Fruit fly (Drosophila melanogaster): Measurements from ENCODE around the gene Jhbp11.

DNA sequence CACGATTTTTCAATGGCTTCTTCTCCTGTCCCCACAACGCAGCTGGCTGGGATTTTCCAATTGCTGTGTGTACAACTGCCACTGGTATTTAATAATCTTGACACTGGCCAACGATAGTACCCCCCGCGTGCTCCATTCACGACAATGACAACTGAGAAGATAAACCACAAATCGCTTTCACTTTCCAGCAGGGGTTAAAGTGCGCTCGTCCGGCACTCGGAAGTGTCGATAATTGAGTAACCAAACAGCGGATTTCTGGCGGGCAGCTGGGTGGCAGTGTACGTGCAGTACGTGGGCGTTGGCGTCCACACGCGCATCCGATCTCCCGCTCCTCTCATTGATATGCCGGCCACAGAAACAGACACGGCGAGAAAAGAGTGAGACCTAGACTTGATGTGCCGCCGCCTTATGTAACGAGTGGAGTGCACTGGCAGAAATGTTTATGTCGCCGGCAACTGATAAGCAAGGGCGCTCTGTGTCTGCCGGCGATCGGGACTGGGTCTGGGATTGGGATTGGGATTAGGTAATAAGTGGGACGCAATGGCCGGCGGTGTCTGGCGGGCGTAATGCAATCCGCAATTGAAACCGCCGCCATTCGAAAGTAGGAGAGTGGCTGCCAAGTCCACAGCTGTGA, 33.8 kb downstream of the Jhbp11 start:
- TF ChIP-seq ovo (GFP tag; optimal IDR thresholded peaks at IDR 0.05) (no peak), toe (GFP tag; optimal IDR thresholded peaks at IDR 0.05) (no peak), Hr96 (GFP tag; optimal IDR thresholded peaks at IDR 0.05) (no peak), CG12768 (GFP tag; optimal IDR thresholded peaks at IDR 0.05) (no peak), CG5204 (GFP tag; optimal IDR thresholded peaks at IDR 0.05) (no peak), Clk (GFP tag; optimal IDR thresholded peaks at IDR 0.05) (no peak), CG33017 (tag; optimal IDR thresholded peaks at IDR 0.05) (no peak)

Measured in whole organism, adult.